Worm (Caenorhabditis elegans) whole organism, early embryonic: Measurements from ENCODE around the gene nifk-1.

Source experiments
- F13C5.2 ChIP-seq: sonication (generic microtip); optimal IDR thresholded peaks from 2 replicates; lab custom pipeline; 2017; ENCODE audit warnings: mild to moderate bottlenecking, missing genetic modification characterization, inconsistent platforms, missing compliant biosample characterization
- aly-1 ChIP-seq: sonication (generic microtip); optimal IDR thresholded peaks from 2 replicates; lab custom pipeline; 2016; ENCODE audit warnings: missing genetic modification characterization, missing compliant biosample characterization
- ama-1 ChIP-seq: fragments of 150-350 bp; optimal IDR thresholded peaks from 2 replicates; lab custom pipeline; 2014
- ceh-13 ChIP-seq: fragments of 200-800 bp; sonication (Bioruptor generic); optimal IDR thresholded peaks from 2 replicates; lab custom pipeline; 2018; ENCODE audit warnings: mild to moderate bottlenecking, missing genetic modification characterization, missing compliant biosample characterization
- ceh-36 ChIP-seq: sonication (generic microtip); optimal IDR thresholded peaks from 2 replicates; lab custom pipeline; 2016; ENCODE audit warnings: missing genetic modification characterization, inconsistent platforms, missing compliant biosample characterization
- flt-1 ChIP-seq: fragments of 200-800 bp; sonication (Bioruptor generic); IDR thresholded peaks from 2 replicates; pipeline ENCODE4 v1.3.6; 2022; ENCODE audit warnings: missing genetic modification characterization, missing compliant biosample characterization
- hmbx-1 ChIP-seq: sonication (generic microtip); optimal IDR thresholded peaks from 2 replicates; lab custom pipeline; 2016; ENCODE audit warnings: mild to moderate bottlenecking, missing genetic modification characterization, missing compliant biosample characterization
- hnd-1 ChIP-seq: sonication (generic microtip); optimal IDR thresholded peaks from 2 replicates; lab custom pipeline; 2016; ENCODE audit warnings: missing genetic modification characterization, missing compliant biosample characterization
- pes-1 ChIP-seq: fragments of 200-800 bp; sonication (Bioruptor generic); IDR thresholded peaks from 2 replicates; pipeline ENCODE4 v1.3.6; 2022; ENCODE audit warnings: missing genetic modification reagents, missing genetic modification characterization, missing compliant biosample characterization
- sea-1 ChIP-seq: fragments of 200-800 bp; sonication (Bioruptor generic); conservative IDR thresholded peaks from 2 replicates; pipeline ENCODE4 v1.3.6; 2022; ENCODE audit warnings: missing genetic modification characterization, missing compliant biosample characterization
- tbx-11 ChIP-seq: fragments of 200-800 bp; sonication (Bioruptor generic); IDR thresholded peaks from 2 replicates; pipeline ENCODE4 v1.3.6; 2022; ENCODE audit warnings: missing genetic modification characterization, missing compliant biosample characterization
- tbx-37 ChIP-seq: fragments of 200-800 bp; sonication (Bioruptor generic); conservative IDR thresholded peaks from 2 replicates; pipeline ENCODE4 v1.3.6; 2022; ENCODE audit warnings: missing genetic modification reagents, missing genetic modification characterization, missing compliant biosample characterization
- tra-4 ChIP-seq: sonication (generic microtip); optimal IDR thresholded peaks from 2 replicates; lab custom pipeline; 2017; ENCODE audit warnings: missing genetic modification characterization, missing compliant biosample characterization

DNA sequence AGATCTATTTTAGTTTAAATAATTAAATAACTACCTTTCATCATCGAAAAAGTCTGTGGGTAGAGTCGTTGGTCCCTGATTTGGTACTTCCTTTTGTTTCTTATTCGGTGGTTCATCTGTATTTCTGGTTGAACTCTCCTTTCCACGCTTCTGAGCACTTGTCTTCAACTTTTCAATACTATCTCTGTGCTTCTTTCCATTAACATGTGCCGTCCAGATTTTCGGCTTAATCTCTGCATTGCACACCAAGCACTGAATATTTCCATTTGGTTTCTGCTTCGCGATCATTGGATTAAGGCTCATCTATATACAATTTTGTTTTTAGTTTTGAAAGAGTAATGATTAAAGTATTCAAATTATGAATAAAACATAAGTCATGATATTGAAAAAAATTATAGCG lies 6.8 kb upstream of the nifk-1 start, which contains the start of gene sel-13:
- TF ChIP-seq tbx-37 (no peak), sea-1 (GFP tag; lab: Robert Waterston, UW) (no peak), ama-1 (no peak), tbx-11 (GFP tag; lab: Robert Waterston, UW) (no peak), ceh-13 (no peak), flt-1 (GFP tag; lab: Robert Waterston, UW) (no peak), hnd-1 (tag; lab: Kevin White, UChicago) (no peak), pes-1 (GFP tag; lab: Robert Waterston, UW) (no peak), F13C5.2 (tag; lab: Kevin White, UChicago) (no peak), tra-4 (tag; lab: Kevin White, UChicago) (no peak), aly-1 (tag; lab: Kevin White, UChicago) (no peak), hmbx-1 (no peak), ceh-36 (no peak)
